Fruit fly (Drosophila melanogaster) whole organism, adult: Measurements from ENCODE around the gene CG4073.

Experiments used
- CG11617 ChIP-seq: fragments of 200-800 bp; sonication (Bioruptor generic); optimal IDR thresholded peaks from 2 replicates; lab custom pipeline; 2017; ENCODE audit warnings: mild to moderate bottlenecking, missing biosample characterization, missing genetic modification reagents, missing genetic modification characterization
- CG12768 ChIP-seq: fragments of 200-800 bp; sonication (Bioruptor generic); optimal IDR thresholded peaks from 2 replicates; lab custom pipeline; 2017; ENCODE audit warnings: missing biosample characterization, missing genetic modification characterization, mild to moderate bottlenecking, moderate library complexity, missing genetic modification reagents
- CG14711 ChIP-seq: fragments of 200-800 bp; sonication (Bioruptor generic); optimal IDR thresholded peaks from 2 replicates; lab custom pipeline; 2018; ENCODE audit warnings: missing biosample characterization, mild to moderate bottlenecking, missing genetic modification characterization, moderate library complexity
- CG1620 ChIP-seq: fragments of 200-800 bp; sonication (Bioruptor generic); optimal IDR thresholded peaks from 2 replicates; lab custom pipeline; 2016; ENCODE audit warnings: missing biosample characterization, missing genetic modification characterization
- CG33017 ChIP-seq: fragments of 200-800 bp; sonication (Bioruptor generic); optimal IDR thresholded peaks from 2 replicates; lab custom pipeline; 2018; ENCODE audit warnings: missing biosample characterization, mild to moderate bottlenecking, missing genetic modification characterization, moderate library complexity
- CG5204 ChIP-seq: fragments of 200-800 bp; sonication (Bioruptor generic); optimal IDR thresholded peaks from 2 replicates; lab custom pipeline; 2016; ENCODE audit warnings: missing biosample characterization, missing genetic modification characterization
- CG7045 ChIP-seq: fragments of 200-800 bp; sonication (Bioruptor generic); optimal IDR thresholded peaks from 2 replicates; lab custom pipeline; 2017; ENCODE audit warnings: missing biosample characterization, mild to moderate bottlenecking, missing genetic modification characterization
- CG7101 ChIP-seq: fragments of 200-800 bp; sonication (Bioruptor generic); optimal IDR thresholded peaks from 2 replicates; lab custom pipeline; 2018; ENCODE audit warnings: missing biosample characterization, mild to moderate bottlenecking, missing genetic modification characterization, moderate library complexity
- Clk ChIP-seq: fragments of 200-800 bp; sonication (Bioruptor generic); optimal IDR thresholded peaks from 2 replicates; lab custom pipeline; 2017; ENCODE audit warnings: missing biosample characterization, missing genetic modification characterization
- Crg-1 ChIP-seq: fragments of 200-800 bp; sonication (Bioruptor generic); optimal IDR thresholded peaks from 2 replicates; lab custom pipeline; 2016; ENCODE audit warnings: missing biosample characterization, missing genetic modification characterization
- Hr96 ChIP-seq: fragments of 200-800 bp; sonication (Bioruptor generic); optimal IDR thresholded peaks from 2 replicates; lab custom pipeline; 2016; ENCODE audit warnings: missing biosample characterization, missing genetic modification characterization
- Mnt ChIP-seq: fragments of 200-800 bp; sonication (Bioruptor generic); optimal IDR thresholded peaks from 2 replicates; lab custom pipeline; 2016; ENCODE audit warnings: missing biosample characterization, mild to moderate bottlenecking, missing genetic modification characterization
- bab1 ChIP-seq: fragments of 200-800 bp; sonication (Bioruptor generic); optimal IDR thresholded peaks from 3 replicates; lab custom pipeline; 2019; ENCODE audit warnings: missing biosample characterization, mild to moderate bottlenecking, missing genetic modification characterization, moderate library complexity
- cic ChIP-seq: fragments of 200-800 bp; sonication (Bioruptor generic); optimal IDR thresholded peaks from 2 replicates; lab custom pipeline; 2017; ENCODE audit warnings: missing biosample characterization, mild to moderate bottlenecking, missing genetic modification characterization, moderate library complexity
- cnc ChIP-seq, 2 experiments: fragments of >200 bp; optimal IDR thresholded peaks; 2 replicates each; lab custom pipeline; 2017
- kay ChIP-seq: fragments of 200-800 bp; sonication (Bioruptor generic); peaks from one replicate; lab custom pipeline; 2016; ENCODE audit warnings: missing biosample characterization, missing genetic modification characterization, borderline replicate concordance
- ovo ChIP-seq: fragments of 200-800 bp; sonication (Bioruptor generic); optimal IDR thresholded peaks from 2 replicates; lab custom pipeline; 2016; ENCODE audit warnings: missing biosample characterization, missing genetic modification characterization
- pad ChIP-seq: fragments of 200-800 bp; sonication (Bioruptor generic); optimal IDR thresholded peaks from 3 replicates; lab custom pipeline; 2017; ENCODE audit warnings: missing biosample characterization, missing genetic modification characterization, mild to moderate bottlenecking, moderate library complexity, missing genetic modification reagents
- tj ChIP-seq: fragments of 200-800 bp; sonication (Bioruptor generic); optimal IDR thresholded peaks from 3 replicates; lab custom pipeline; 2017; ENCODE audit warnings: missing biosample characterization, mild to moderate bottlenecking, missing genetic modification characterization, moderate library complexity
- toe ChIP-seq: fragments of 200-800 bp; sonication (Bioruptor generic); optimal IDR thresholded peaks from 2 replicates; lab custom pipeline; 2016; ENCODE audit warnings: missing biosample characterization, missing genetic modification characterization

Gene CG4073

dm6 chr3R:10760966-10761855 lies 46.6 kb downstream of the CG4073 start, which contains the start of the genes MED7 and Cap-H2:
Gene MED7 (minus strand): TSS chr3R:10761032.
Gene Cap-H2 (plus strand): TSS chr3R:10761310.
- TF ChIP-seq Mnt (GFP tag; lab: Kevin White, UChicago) (peak; percentile 72), toe (GFP tag; lab: Kevin White, UChicago) (peak; percentile 92), cnc (optimal IDR thresholded peaks at IDR 0.05; lab: Kevin White, UChicago) (no peak), pad (GFP tag; lab: Kevin White, UChicago) (peak; percentile 68), cic (peak; percentile 83), ovo (peak; percentile 53), CG33017 (peak; percentile 30), tj (GFP tag; lab: Kevin White, UChicago) (peak; percentile 28), Clk (GFP tag; lab: Kevin White, UChicago) (peak; percentile 36), CG7045 (GFP tag; lab: Kevin White, UChicago) (peak; percentile 79), kay (GFP tag; lab: Kevin White, UChicago) (peak; percentile 56), CG1620 (GFP tag; lab: Kevin White, UChicago) (peak; percentile 79), bab1 (GFP tag; lab: Kevin White, UChicago) (peak; percentile 76), Crg-1 (GFP tag; lab: Kevin White, UChicago) (peak; percentile 63), CG5204 (peak; percentile 73), CG14711 (tag; lab: Kevin White, UChicago) (peak; percentile 65), CG7101 (tag; lab: Kevin White, UChicago) (peak; percentile 51), Hr96 (GFP tag; lab: Kevin White, UChicago) (peak; percentile 76), CG12768 (GFP tag; lab: Kevin White, UChicago) (no peak), CG11617 (GFP tag; lab: Kevin White, UChicago) (peak; percentile 50)

dm6 chr3R:10761980-10762379 lies 47.4 kb downstream of the CG4073 start:
- TF ChIP-seq CG7101 (tag; lab: Kevin White, UChicago) (no peak), pad (GFP tag; lab: Kevin White, UChicago) (no peak), ovo (no peak), Hr96 (GFP tag; lab: Kevin White, UChicago) (no peak), CG14711 (tag; lab: Kevin White, UChicago) (no peak), tj (GFP tag; lab: Kevin White, UChicago) (no peak), cic (no peak), toe (GFP tag; lab: Kevin White, UChicago) (no peak), Crg-1 (GFP tag; lab: Kevin White, UChicago) (no peak), bab1 (GFP tag; lab: Kevin White, UChicago) (no peak), CG1620 (GFP tag; lab: Kevin White, UChicago) (no peak), CG7045 (GFP tag; lab: Kevin White, UChicago) (no peak), Mnt (GFP tag; lab: Kevin White, UChicago) (no peak), CG5204 (no peak), CG33017 (no peak), kay (GFP tag; lab: Kevin White, UChicago) (no peak), CG11617 (GFP tag; lab: Kevin White, UChicago) (no peak), cnc (optimal IDR thresholded peaks at IDR 0.05; lab: Kevin White, UChicago) (no peak)
